Worm (Caenorhabditis elegans): Measurements from ENCODE around the gene ctf-4.

- TF ChIP-seq C38D4.7 (GFP tag; optimal IDR thresholded peaks at IDR 0.05), result no peak
- TF ChIP-seq ama-1 (optimal IDR thresholded peaks at IDR 0.05), result no peak
These were observed 13.6 kb downstream of the ctf-4 start, which contains the start of gene F17C11.4 for ce11 chrV:10951655-10952278.
